Worm (Caenorhabditis elegans) whole organism, L2 larva: Measurements from ENCODE around the gene nhr-199.

Experiments used
- F13H6.1 ChIP-seq: sonication (generic microtip); optimal IDR thresholded peaks from 2 replicates; lab custom pipeline; 2016; ENCODE audit warnings: missing genetic modification characterization, missing compliant biosample characterization
- R02D3.7 ChIP-seq: fragments of 150-350 bp; optimal IDR thresholded peaks from 2 replicates; lab custom pipeline; 2014; ENCODE audit warnings: missing biosample characterization, missing genetic modification characterization
- ama-1 ChIP-seq: fragments of 150-350 bp; optimal IDR thresholded peaks from 2 replicates; lab custom pipeline; 2018; ENCODE audit warnings: inconsistent platforms
- egl-27 ChIP-seq: sonication (generic microtip); optimal IDR thresholded peaks from 3 replicates; lab custom pipeline; 2017; ENCODE audit warnings: missing biosample characterization, missing genetic modification reagents, missing genetic modification characterization
- elt-3 ChIP-seq: sonication (generic microtip); optimal IDR thresholded peaks from 2 replicates; lab custom pipeline; 2017; ENCODE audit warnings: missing biosample characterization, missing genetic modification characterization
- fos-1 ChIP-seq: fragments of 150-350 bp; optimal IDR thresholded peaks from 2 replicates; lab custom pipeline; 2014; ENCODE audit warnings: missing biosample characterization, missing genetic modification characterization
- nhr-11 ChIP-seq: fragments of 150-350 bp; optimal IDR thresholded peaks from 2 replicates; lab custom pipeline; 2014; ENCODE audit warnings: missing biosample characterization, missing genetic modification characterization
- nhr-237 ChIP-seq: fragments of 150-350 bp; optimal IDR thresholded peaks from 2 replicates; lab custom pipeline; 2014; ENCODE audit warnings: missing biosample characterization, missing genetic modification characterization
- nhr-25 ChIP-seq: fragments of 150-350 bp; sonication (generic microtip); optimal IDR thresholded peaks from 3 replicates; lab custom pipeline; 2014; ENCODE audit warnings: missing biosample characterization, missing genetic modification characterization
- nhr-77 ChIP-seq: fragments of 150-350 bp; optimal IDR thresholded peaks from 2 replicates; lab custom pipeline; 2014; ENCODE audit warnings: missing biosample characterization, missing genetic modification characterization
- sma-9 ChIP-seq, 2 experiments: fragments of 150-350 bp in 1 of 2; sonication (generic microtip) in 1 of 2; optimal IDR thresholded peaks; 2 replicates each; lab custom pipeline; 2014 to 2016; ENCODE audit warnings: missing genetic modification characterization in 2 of 2, mild to moderate bottlenecking in 1 of 2, missing biosample characterization in 1 of 2, missing compliant biosample characterization in 1 of 2, missing genetic modification reagents in 1 of 2, moderate library complexity in 1 of 2
- snpc-4 ChIP-seq: fragments of 150-350 bp; optimal IDR thresholded peaks from 2 replicates; lab custom pipeline; 2014; ENCODE audit warnings: missing biosample characterization, missing genetic modification characterization
- unc-62 ChIP-seq: fragments of 150-350 bp; optimal IDR thresholded peaks from 2 replicates; lab custom pipeline; 2014; ENCODE audit warnings: missing biosample characterization, missing genetic modification reagents, missing genetic modification characterization
- ztf-11 ChIP-seq: sonication (generic microtip); optimal IDR thresholded peaks from 2 replicates; lab custom pipeline; 2017; ENCODE audit warnings: missing biosample characterization, missing genetic modification characterization

- no peak for TF ChIP-seq nhr-11
- TF ChIP-seq F13H6.1 (tag; lab: Kevin White, UChicago) = no peak
- no peak for TF ChIP-seq nhr-77
- TF ChIP-seq nhr-25 (tag; lab: Kevin White, UChicago) = no peak
- no peak for TF ChIP-seq unc-62
- TF ChIP-seq egl-27 (tag; lab: Kevin White, UChicago) = no peak
- no peak for TF ChIP-seq sma-9 (GFP tag; optimal IDR thresholded peaks at IDR 0.05; lab: Kevin White, UChicago)
- no peak for TF ChIP-seq sma-9 (tag; optimal IDR thresholded peaks at IDR 0.05; lab: Kevin White, UChicago)
- TF ChIP-seq R02D3.7 (tag; lab: Kevin White, UChicago) = no peak
- no peak for TF ChIP-seq snpc-4
- TF ChIP-seq nhr-237 (tag; lab: Kevin White, UChicago) = no peak
- TF ChIP-seq elt-3 (tag; lab: Kevin White, UChicago) = no peak
- no peak for TF ChIP-seq ztf-11 (tag; lab: Kevin White, UChicago)
- TF ChIP-seq fos-1 = no peak
- no peak for TF ChIP-seq ama-1 (lab: Kevin White, UChicago)
Measured at ce11 chrV:15735720-15736119, 36.0 kb upstream of the nhr-199 start, which contains the start of gene str-27.
